Worm (Caenorhabditis elegans): Measurements from ENCODE around the gene B0034.7.

Gene B0034.7

ce11 chrII:5931109-5931508 lies 30.3 kb upstream of the B0034.7 start:
- TF ChIP-seq daf-12 (tag; optimal IDR thresholded peaks at IDR 0.05) (no peak), fkh-2 (tag; optimal IDR thresholded peaks at IDR 0.05) (no peak), elt-2 (tag; optimal IDR thresholded peaks at IDR 0.05) (peak; percentile 54), nfya-1 (tag; optimal IDR thresholded peaks at IDR 0.05; ENCODE audit: insufficient read depth) (peak; percentile 7), ceh-82 (tag; optimal IDR thresholded peaks at IDR 0.05) (no peak), ceh-9 (tag; optimal IDR thresholded peaks at IDR 0.05) (no peak), nhr-77 (tag; optimal IDR thresholded peaks at IDR 0.05) (no peak), tbx-2 (tag; optimal IDR thresholded peaks at IDR 0.05) (no peak), egl-5 (tag; optimal IDR thresholded peaks at IDR 0.05) (no peak), skn-1 (tag; optimal IDR thresholded peaks at IDR 0.05) (no peak), nhr-67 (tag; optimal IDR thresholded peaks at IDR 0.05) (no peak), mdl-1 (tag; optimal IDR thresholded peaks at IDR 0.05) (no peak), nhr-237 (tag; optimal IDR thresholded peaks at IDR 0.05) (no peak), hmg-11 (tag; optimal IDR thresholded peaks at IDR 0.05) (no peak), ama-1 (optimal IDR thresholded peaks at IDR 0.05) (no peak), nhr-23 (tag; optimal IDR thresholded peaks at IDR 0.05) (peak; percentile 68), lin-15B (tag; optimal IDR thresholded peaks at IDR 0.05) (no peak), elt-1 (tag; optimal IDR thresholded peaks at IDR 0.05) (peak; percentile 34), elt-3 (tag; optimal IDR thresholded peaks at IDR 0.05) (no peak), fos-1 (tag; optimal IDR thresholded peaks at IDR 0.05) (no peak), nhr-11 (tag; optimal IDR thresholded peaks at IDR 0.05) (no peak), pqm-1 (tag; optimal IDR thresholded peaks at IDR 0.05) (no peak), nhr-25 (tag; optimal IDR thresholded peaks at IDR 0.05) (peak; percentile 76), ztf-11 (tag; optimal IDR thresholded peaks at IDR 0.05) (no peak), R02D3.7 (tag; optimal IDR thresholded peaks at IDR 0.05) (peak; percentile 4), nhr-12 (tag; optimal IDR thresholded peaks at IDR 0.05) (no peak), pha-4 (tag; optimal IDR thresholded peaks at IDR 0.05) (peak; percentile 75), jun-1 (tag; optimal IDR thresholded peaks at IDR 0.05) (no peak), nhr-28 (tag; optimal IDR thresholded peaks at IDR 0.05) (no peak), ZK546.5 (tag; optimal IDR thresholded peaks at IDR 0.05) (no peak), unc-39 (tag; optimal IDR thresholded peaks at IDR 0.05) (no peak), lsy-12 (tag; optimal IDR thresholded peaks at IDR 0.05) (no peak), fkh-10 (GFP tag; optimal IDR thresholded peaks at IDR 0.05) (no peak), nhr-43 (tag; optimal IDR thresholded peaks at IDR 0.05; ENCODE audit: poor library complexity, severe bottlenecking) (peak; percentile 37), nhr-76 (tag; optimal IDR thresholded peaks at IDR 0.05) (no peak), zag-1 (tag; optimal IDR thresholded peaks at IDR 0.05) (no peak), egl-27 (tag; optimal IDR thresholded peaks at IDR 0.05) (no peak), unc-62 (GFP tag; optimal IDR thresholded peaks at IDR 0.05) (no peak), ceh-16 (tag; optimal IDR thresholded peaks at IDR 0.05) (no peak), snpc-4 (tag; optimal IDR thresholded peaks at IDR 0.05) (no peak), ztf-4 (tag; optimal IDR thresholded peaks at IDR 0.05) (no peak), mml-1 (tag; optimal IDR thresholded peaks at IDR 0.05) (no peak)

ce11 chrII:5931904-5932764 lies 29.3 kb upstream of the B0034.7 start:
- TF ChIP-seq nhr-23 (tag; optimal IDR thresholded peaks at IDR 0.05): peak; percentile 61
- no peak for TF ChIP-seq sea-2 (GFP tag; optimal IDR thresholded peaks at IDR 0.05)
- TF ChIP-seq zag-1 (tag; optimal IDR thresholded peaks at IDR 0.05): no peak
- TF ChIP-seq ceh-28 (tag; optimal IDR thresholded peaks at IDR 0.05): peak; percentile 43
- TF ChIP-seq aly-2 (tag; optimal IDR thresholded peaks at IDR 0.05): no peak
- TF ChIP-seq jun-1 (tag; optimal IDR thresholded peaks at IDR 0.05): peak; percentile 29
- peak; percentile 85 for TF ChIP-seq pqm-1 (tag; optimal IDR thresholded peaks at IDR 0.05)
- peak; percentile 81 for TF ChIP-seq elt-2 (tag; optimal IDR thresholded peaks at IDR 0.05)
- no peak for TF ChIP-seq ztf-11 (tag; optimal IDR thresholded peaks at IDR 0.05)
- no peak for TF ChIP-seq snpc-4 (tag; optimal IDR thresholded peaks at IDR 0.05)
- TF ChIP-seq pha-4 (tag; optimal IDR thresholded peaks at IDR 0.05): peak; percentile 30
- TF ChIP-seq nfya-1 (tag; optimal IDR thresholded peaks at IDR 0.05; ENCODE audit: insufficient read depth): peak; percentile 20
